Fruit fly (Drosophila melanogaster) whole organism, embryonic: ENCODE measurements around the gene CG9550.

Experiments
- Antp ChIP-seq: fragments of 200-800 bp; sonication (Bioruptor generic); optimal IDR thresholded peaks from 3 replicates; lab custom pipeline; 2016; ENCODE audit warnings: missing biosample characterization, missing genetic modification characterization
- Awh ChIP-seq: fragments of 200-800 bp; sonication (Bioruptor generic); IDR thresholded peaks from 2 replicates; pipeline ENCODE4, ENCODE4 v1.3.6; 2022; ENCODE audit warnings: missing biosample characterization, missing genetic modification characterization
- B-H1 ChIP-seq: fragments of 200-800 bp; sonication (Bioruptor generic); IDR thresholded peaks from 3 replicates; pipeline ENCODE4 v1.3.6; 2022; ENCODE audit warnings: missing biosample characterization, missing genetic modification characterization
- CG10147 ChIP-seq: fragments of 200-800 bp; sonication (Bioruptor generic); optimal IDR thresholded peaks from 2 replicates; lab custom pipeline; 2019; ENCODE audit warnings: missing biosample characterization, mild to moderate bottlenecking, missing genetic modification characterization, moderate library complexity
- CG11085 ChIP-seq: fragments of 200-800 bp; sonication (Bioruptor generic); IDR thresholded peaks from 2 replicates; pipeline ENCODE4 v1.3.6; 2022; ENCODE audit warnings: missing biosample characterization, missing genetic modification characterization
- CG11560 ChIP-seq: fragments of 200-800 bp; sonication (Bioruptor generic); IDR thresholded peaks from 3 replicates; pipeline ENCODE4 v1.3.6; 2022; ENCODE audit warnings: missing biosample characterization, missing genetic modification characterization
- CG12155 ChIP-seq: fragments of 200-800 bp; sonication (Bioruptor generic); optimal IDR thresholded peaks from 3 replicates; lab custom pipeline; 2016; ENCODE audit warnings: missing biosample characterization, missing genetic modification characterization
- CG13424 ChIP-seq: fragments of 200-800 bp; sonication (Bioruptor generic); optimal IDR thresholded peaks from 2 replicates; lab custom pipeline; 2019; ENCODE audit warnings: missing biosample characterization, mild to moderate bottlenecking, missing genetic modification characterization, moderate library complexity
- CG15073 ChIP-seq: fragments of 200-800 bp; sonication (Bioruptor generic); optimal IDR thresholded peaks from 2 replicates; lab custom pipeline; 2016; ENCODE audit warnings: missing biosample characterization, missing genetic modification characterization
- CG15696 ChIP-seq: fragments of 200-800 bp; sonication (Bioruptor generic); optimal IDR thresholded peaks from 2 replicates; lab custom pipeline; 2019; ENCODE audit warnings: missing biosample characterization, mild to moderate bottlenecking, missing genetic modification characterization, moderate library complexity
- CG1832 ChIP-seq: fragments of 200-800 bp; sonication (Bioruptor generic); optimal IDR thresholded peaks from 2 replicates; lab custom pipeline; 2017; ENCODE audit warnings: missing biosample characterization, mild to moderate bottlenecking, missing genetic modification characterization, inconsistent platforms
- CG2889 ChIP-seq: fragments of 200-800 bp; sonication (Bioruptor generic); IDR thresholded peaks from 3 replicates; pipeline ENCODE4 v1.3.6; 2022; ENCODE audit warnings: missing biosample characterization, missing genetic modification characterization
- CG3838 ChIP-seq: fragments of 200-800 bp; sonication (Bioruptor generic); optimal IDR thresholded peaks from 3 replicates; lab custom pipeline; 2016; ENCODE audit warnings: missing biosample characterization, missing genetic modification characterization
- CG4328 ChIP-seq: fragments of 200-800 bp; sonication (Bioruptor generic); optimal IDR thresholded peaks from 3 replicates; lab custom pipeline; 2017; ENCODE audit warnings: missing biosample characterization, missing genetic modification reagents, missing genetic modification characterization
- CG5180 ChIP-seq: fragments of 200-800 bp; sonication (Bioruptor generic); optimal IDR thresholded peaks from 3 replicates; lab custom pipeline; 2017; ENCODE audit warnings: missing biosample characterization, missing genetic modification characterization, mild to moderate bottlenecking, moderate library complexity, missing genetic modification reagents
- CG5953 ChIP-seq: fragments of 200-800 bp; sonication (Bioruptor generic); IDR thresholded peaks from 2 replicates; pipeline ENCODE4 v1.3.6; 2022; ENCODE audit warnings: missing biosample characterization, missing genetic modification characterization
- CG6791 ChIP-seq: fragments of 200-800 bp; sonication (Bioruptor generic); IDR thresholded peaks from 3 replicates; pipeline ENCODE4 v1.3.6; 2022; ENCODE audit warnings: missing biosample characterization, missing genetic modification characterization; ENCODE audit not compliant: partially characterized antibody
- CG7357 ChIP-seq: fragments of 200-800 bp; sonication (Bioruptor generic); IDR thresholded peaks from 3 replicates; pipeline ENCODE4 v1.3.6; 2022; ENCODE audit warnings: missing biosample characterization, missing genetic modification characterization
- CG7745 ChIP-seq: fragments of 200-800 bp; sonication (Bioruptor generic); optimal IDR thresholded peaks from 2 replicates; lab custom pipeline; 2018; ENCODE audit warnings: missing biosample characterization, mild to moderate bottlenecking, missing genetic modification characterization, moderate library complexity
- CG8290 ChIP-seq, 3 experiments: fragments of 200-800 bp; sonication (Bioruptor generic); optimal IDR thresholded peaks; 2 replicates each; lab custom pipeline; 2016 to 2019; ENCODE audit warnings: missing biosample characterization in 3 of 3, missing genetic modification characterization in 3 of 3, mild to moderate bottlenecking in 2 of 3, moderate library complexity in 1 of 3
- Dip3 ChIP-seq: fragments of 200-800 bp; sonication (Bioruptor generic); optimal IDR thresholded peaks from 3 replicates; lab custom pipeline; 2016; ENCODE audit warnings: missing biosample characterization, missing genetic modification characterization
- Dp ChIP-seq: fragments of 200-800 bp; sonication (Bioruptor generic); optimal IDR thresholded peaks from 2 replicates; lab custom pipeline; 2018; ENCODE audit warnings: missing biosample characterization, mild to moderate bottlenecking, missing genetic modification characterization, moderate library complexity
- E2f2 ChIP-seq: fragments of 200-800 bp; sonication (Bioruptor generic); IDR thresholded peaks from 2 replicates; pipeline ENCODE4 v1.3.6; 2022; ENCODE audit warnings: missing biosample characterization, missing genetic modification characterization
- Fer2 ChIP-seq: fragments of 200-800 bp; sonication (Bioruptor generic); optimal IDR thresholded peaks from 2 replicates; lab custom pipeline; 2018; ENCODE audit warnings: missing biosample characterization, mild to moderate bottlenecking, missing genetic modification characterization, moderate library complexity
- HmgD ChIP-seq: fragments of 200-800 bp; sonication (Bioruptor generic); optimal IDR thresholded peaks from 3 replicates; lab custom pipeline; 2016; ENCODE audit warnings: missing biosample characterization, missing genetic modification characterization
- Hr3 ChIP-seq: fragments of 200-800 bp; sonication (Bioruptor generic); optimal IDR thresholded peaks from 3 replicates; lab custom pipeline; 2016; ENCODE audit warnings: missing biosample characterization, missing genetic modification characterization
- Jarid2 ChIP-seq: fragments of 200-800 bp; sonication (Bioruptor generic); optimal IDR thresholded peaks from 3 replicates; lab custom pipeline; 2017; ENCODE audit warnings: mild to moderate bottlenecking, missing biosample characterization, missing genetic modification reagents, missing genetic modification characterization
- MESR4 ChIP-seq: fragments of 200-800 bp; sonication (Bioruptor generic); optimal IDR thresholded peaks from 2 replicates; lab custom pipeline; 2018; ENCODE audit warnings: missing biosample characterization, mild to moderate bottlenecking, missing genetic modification characterization, moderate library complexity
- Mes4 ChIP-seq: fragments of 200-800 bp; sonication (Bioruptor generic); optimal IDR thresholded peaks from 2 replicates; lab custom pipeline; 2016; ENCODE audit warnings: missing biosample characterization, missing genetic modification characterization
- Nf-YB ChIP-seq: fragments of 200-800 bp; sonication (Bioruptor generic); optimal IDR thresholded peaks from 3 replicates; lab custom pipeline; 2019; ENCODE audit warnings: missing biosample characterization, mild to moderate bottlenecking, missing genetic modification characterization, moderate library complexity
- Nf-YC ChIP-seq: fragments of 200-800 bp; optimal IDR thresholded peaks from 3 replicates; lab custom pipeline; 2019; ENCODE audit warnings: missing biosample characterization, mild to moderate bottlenecking, missing genetic modification characterization, moderate library complexity
- NfI ChIP-seq: fragments of 200-800 bp; sonication (Bioruptor generic); optimal IDR thresholded peaks from 3 replicates; lab custom pipeline; 2018; ENCODE audit warnings: missing biosample characterization, mild to moderate bottlenecking, missing genetic modification characterization, moderate library complexity
- Optix ChIP-seq: fragments of 200-800 bp; sonication (Bioruptor generic); IDR thresholded peaks from 3 replicates; pipeline ENCODE4 v1.3.6; 2022; ENCODE audit warnings: missing biosample characterization, missing genetic modification characterization
- ab ChIP-seq: fragments of 200-800 bp; sonication (Bioruptor generic); optimal IDR thresholded peaks from 2 replicates; lab custom pipeline; 2016; ENCODE audit warnings: missing biosample characterization, missing genetic modification characterization
- ac ChIP-seq: fragments of 200-800 bp; sonication (Bioruptor generic); optimal IDR thresholded peaks from 3 replicates; lab custom pipeline; 2017; ENCODE audit warnings: missing biosample characterization, mild to moderate bottlenecking, missing genetic modification characterization
- bsh ChIP-seq, 2 experiments: fragments of 200-800 bp; sonication (Bioruptor generic); optimal IDR thresholded peaks; 2 replicates each; lab custom pipeline; 2017 to 2018; ENCODE audit warnings: mild to moderate bottlenecking in 2 of 2, missing biosample characterization in 2 of 2, missing genetic modification characterization in 2 of 2, moderate library complexity in 1 of 2
- croc ChIP-seq: fragments of 200-800 bp; sonication (Bioruptor generic); conservative IDR thresholded peaks from 3 replicates; pipeline ENCODE4 v1.3.6; 2022; ENCODE audit warnings: missing biosample characterization, missing genetic modification characterization
- cwo ChIP-seq: fragments of 200-800 bp; sonication (Bioruptor generic); optimal IDR thresholded peaks from 3 replicates; lab custom pipeline; 2017; ENCODE audit warnings: missing biosample characterization, missing genetic modification characterization, mild to moderate bottlenecking, moderate library complexity, missing genetic modification reagents
- emc ChIP-seq: fragments of 200-800 bp; sonication (Bioruptor generic); optimal IDR thresholded peaks from 2 replicates; lab custom pipeline; 2016; ENCODE audit warnings: missing biosample characterization, missing genetic modification characterization
- ems ChIP-seq: fragments of 200-800 bp; sonication (Bioruptor generic); optimal IDR thresholded peaks from 3 replicates; lab custom pipeline; 2016; ENCODE audit warnings: missing biosample characterization, missing genetic modification characterization
- fd102C ChIP-seq: fragments of 200-800 bp; sonication (Bioruptor generic); optimal IDR thresholded peaks from 2 replicates; lab custom pipeline; 2018; ENCODE audit warnings: missing biosample characterization, mild to moderate bottlenecking, missing genetic modification characterization, moderate library complexity
- jumu ChIP-seq: fragments of 200-800 bp; sonication (Bioruptor generic); optimal IDR thresholded peaks from 3 replicates; lab custom pipeline; 2016; ENCODE audit warnings: missing biosample characterization, missing genetic modification characterization
- nmo ChIP-seq: fragments of 200-800 bp; sonication (Bioruptor generic); optimal IDR thresholded peaks from 2 replicates; lab custom pipeline; 2018; ENCODE audit warnings: missing biosample characterization, mild to moderate bottlenecking, missing genetic modification characterization, moderate library complexity
- pros ChIP-seq: fragments of 200-800 bp; sonication (Bioruptor generic); optimal IDR thresholded peaks from 3 replicates; lab custom pipeline; 2019; ENCODE audit warnings: missing biosample characterization, mild to moderate bottlenecking, missing genetic modification characterization, moderate library complexity
- sens-2 ChIP-seq: fragments of 200-800 bp; sonication (Bioruptor generic); IDR thresholded peaks from 2 replicates; pipeline ENCODE4 v1.3.6; 2022; ENCODE audit warnings: missing biosample characterization, missing genetic modification characterization
- sqz ChIP-seq: fragments of 200-800 bp; sonication (Bioruptor generic); optimal IDR thresholded peaks from 3 replicates; lab custom pipeline; 2018; ENCODE audit warnings: missing biosample characterization, mild to moderate bottlenecking, missing genetic modification characterization
- sr ChIP-seq: fragments of 200-800 bp; sonication (Bioruptor generic); IDR thresholded peaks from 3 replicates; pipeline ENCODE4 v1.3.6; 2022; ENCODE audit warnings: missing biosample characterization, missing genetic modification characterization
- stc ChIP-seq: fragments of 200-800 bp; sonication (Bioruptor generic); IDR thresholded peaks from 2 replicates; pipeline ENCODE4 v1.3.6; 2022; ENCODE audit warnings: missing biosample characterization, missing genetic modification characterization
- vvl ChIP-seq: fragments of 200-800 bp; sonication (Bioruptor generic); IDR thresholded peaks from 2 replicates; pipeline ENCODE4 v1.3.6; 2022; ENCODE audit warnings: missing biosample characterization, missing genetic modification characterization
- yki ChIP-seq: fragments of >200 bp; optimal IDR thresholded peaks from 3 replicates; lab custom pipeline; 2018

Gene CG9550

DNA sequence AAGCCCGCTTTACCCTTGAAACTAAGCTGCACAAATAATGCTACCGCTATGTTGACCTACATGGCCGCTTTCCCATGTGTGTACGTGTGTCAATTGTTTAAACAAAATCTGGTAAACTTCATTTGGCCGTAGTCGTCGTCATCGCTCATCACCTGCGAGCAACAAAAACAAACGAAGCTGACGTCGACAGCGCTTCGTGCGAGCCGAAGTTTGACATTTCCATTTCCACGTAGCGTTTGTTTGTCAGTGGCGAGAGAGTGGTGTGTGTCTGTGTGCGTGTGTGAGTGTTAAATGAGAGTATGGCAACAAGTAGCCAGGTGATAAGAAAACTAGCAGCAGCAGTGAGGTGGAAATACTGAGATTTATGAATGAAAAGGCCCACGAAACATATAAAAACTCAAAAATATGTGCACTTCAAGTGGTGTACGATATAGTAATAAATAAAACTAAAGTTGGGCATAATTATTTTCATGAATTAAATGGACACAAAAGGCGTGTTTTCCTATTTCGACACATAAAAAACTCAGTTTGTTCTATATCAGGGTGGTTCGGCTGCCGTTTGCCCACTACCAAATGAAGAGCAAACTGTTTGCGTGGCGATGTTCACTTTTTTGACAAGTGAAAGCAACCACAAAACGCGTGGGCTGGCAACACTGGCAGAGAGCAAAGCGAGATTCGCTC lies 17.5 kb upstream of the CG9550 start (continued):
- no peak for TF ChIP-seq yki (lab: Kevin White, UChicago)
- no peak for TF ChIP-seq fd102C (GFP tag; lab: Kevin White, UChicago)
- peak; percentile 17 for TF ChIP-seq CG12155 (GFP tag; lab: Kevin White, UChicago)
- TF ChIP-seq CG2889 (GFP tag; lab: Robert Waterston, UW): no peak
- TF ChIP-seq emc (GFP tag; lab: Kevin White, UChicago): peak; percentile 18
- no peak for TF ChIP-seq CG11560 (tag; lab: Robert Waterston, UW)
- peak; percentile 44 for TF ChIP-seq CG5180 (GFP tag; lab: Kevin White, UChicago)
- peak; percentile 48 for TF ChIP-seq cwo (GFP tag; lab: Kevin White, UChicago)
- peak; percentile 30 for TF ChIP-seq NfI (GFP tag; lab: Kevin White, UChicago)
- no peak for TF ChIP-seq Optix (GFP tag; lab: Robert Waterston, UW)
- no peak for TF ChIP-seq Mes4 (GFP tag; lab: Kevin White, UChicago)
- TF ChIP-seq ab (GFP tag; lab: Kevin White, UChicago): no peak
- no peak for TF ChIP-seq croc (GFP tag; lab: Robert Waterston, UW)
- TF ChIP-seq CG6791 (GFP tag; lab: Robert Waterston, UW): no peak
- peak; percentile 1 for TF ChIP-seq nmo
- no peak for TF ChIP-seq CG10147 (GFP tag; lab: Kevin White, UChicago)
- TF ChIP-seq sqz (GFP tag; lab: Kevin White, UChicago): peak; percentile 44
- no peak for TF ChIP-seq CG5953 (GFP tag; lab: Robert Waterston, UW)
- no peak for TF ChIP-seq ac (GFP tag; lab: Kevin White, UChicago)
- TF ChIP-seq CG15696 (tag; lab: Kevin White, UChicago): peak; percentile 19
- no peak for TF ChIP-seq CG15073 (GFP tag; lab: Kevin White, UChicago)
- TF ChIP-seq E2f2 (GFP tag; lab: Robert Waterston, UW): peak; percentile 27
- no peak for TF ChIP-seq MESR4 (GFP tag; lab: Kevin White, UChicago)
- no peak for TF ChIP-seq Nf-YB (GFP tag; lab: Kevin White, UChicago)
- TF ChIP-seq stc: peak; percentile 49; the same call in 1 of the 2 replicates
- peak; percentile 72 for TF ChIP-seq CG4328 (GFP tag; lab: Kevin White, UChicago)
- TF ChIP-seq pros (GFP tag; lab: Kevin White, UChicago): peak; percentile 30
- TF ChIP-seq Hr3 (GFP tag; lab: Kevin White, UChicago): no peak
- TF ChIP-seq sr (GFP tag; lab: Robert Waterston, UW): peak; percentile 14; the same call in 2 of the 3 replicates
- no peak for TF ChIP-seq CG1832 (GFP tag; lab: Kevin White, UChicago)
- TF ChIP-seq CG3838: no peak
- no peak for TF ChIP-seq jumu
- TF ChIP-seq CG11085 (GFP tag; lab: Robert Waterston, UW): no peak
- TF ChIP-seq ems (GFP tag; lab: Kevin White, UChicago): no peak
- TF ChIP-seq CG7745 (tag; lab: Kevin White, UChicago): no peak
- TF ChIP-seq vvl (GFP tag; lab: Robert Waterston, UW): peak; percentile 61; the same call in 1 of the 2 replicates
- TF ChIP-seq B-H1 (GFP tag; lab: Robert Waterston, UW): no peak; the same call in 2 of the 3 replicates
- no peak for TF ChIP-seq Jarid2 (GFP tag; lab: Kevin White, UChicago)
- peak; percentile 37 for TF ChIP-seq Fer2 (tag; lab: Kevin White, UChicago)
- peak; percentile 29 for TF ChIP-seq CG13424
- TF ChIP-seq sens-2 (GFP tag; lab: Robert Waterston, UW): no peak
- no peak for TF ChIP-seq Dip3 (GFP tag; lab: Kevin White, UChicago)
- no peak for TF ChIP-seq CG7357
- TF ChIP-seq bsh (GFP tag; optimal IDR thresholded peaks at IDR 0.05; lab: Kevin White, UChicago): peak; percentile 11 to 21
- no peak for TF ChIP-seq CG8290 (GFP tag; optimal IDR thresholded peaks at IDR 0.05; lab: Kevin White, UChicago)
- peak; percentile 46 to 83 for TF ChIP-seq CG8290 (tag; optimal IDR thresholded peaks at IDR 0.05; lab: Kevin White, UChicago)
- no peak for TF ChIP-seq HmgD (GFP tag; lab: Kevin White, UChicago)
- no peak for TF ChIP-seq Antp (GFP tag; lab: Kevin White, UChicago)
- TF ChIP-seq Nf-YC: peak; percentile 60
- TF ChIP-seq Awh (GFP tag; lab: Robert Waterston, UW): no peak
- no peak for TF ChIP-seq Dp (GFP tag; lab: Kevin White, UChicago)
